Fruit fly (Drosophila melanogaster): ENCODE measurements around the gene Myo61F.

Gene Myo61F

DNA sequence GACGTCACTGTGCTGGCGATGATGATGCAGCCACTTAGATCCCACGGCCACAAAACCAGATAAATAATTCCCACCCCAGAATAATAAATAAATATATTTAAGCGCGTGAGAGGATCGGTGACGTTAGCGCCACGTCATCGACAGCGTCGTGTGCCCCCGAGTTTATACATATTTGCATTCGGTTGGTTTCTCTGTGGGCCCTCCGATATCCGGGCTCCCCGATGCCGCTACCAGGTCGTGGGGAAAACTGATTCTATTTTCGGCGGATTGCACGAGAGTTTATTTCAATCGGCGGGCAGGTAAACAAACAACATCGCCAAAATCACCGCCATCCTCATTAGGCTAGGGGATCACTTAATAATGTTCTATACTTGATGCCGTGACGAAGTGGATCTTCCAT, 35.9 kb downstream of the Myo61F start:
- no peak for TF ChIP-seq prd (optimal IDR thresholded peaks at IDR 0.05)
- no peak for TF ChIP-seq prd (GFP tag; IDR thresholded peaks at IDR 0.05)
- TF ChIP-seq CG12236 (GFP tag; optimal IDR thresholded peaks at IDR 0.05), result no peak
- TF ChIP-seq CG5180 (GFP tag; optimal IDR thresholded peaks at IDR 0.05), result no peak
- no peak for TF ChIP-seq kah (GFP tag; optimal IDR thresholded peaks at IDR 0.05)
- peak; percentile 84 for TF ChIP-seq CG12769 (tag; optimal IDR thresholded peaks at IDR 0.05)
- TF ChIP-seq Ptx1 (GFP tag; IDR thresholded peaks at IDR 0.05), result no peak
- no peak for TF ChIP-seq gcm2 (GFP tag; optimal IDR thresholded peaks at IDR 0.05)
- TF ChIP-seq Kr (GFP tag; optimal IDR thresholded peaks at IDR 0.05), result no peak
- peak; percentile 37 for TF ChIP-seq Med (GFP tag)
- TF ChIP-seq dan (GFP tag; IDR thresholded peaks at IDR 0.05), result no peak
- TF ChIP-seq chinmo (GFP tag; IDR thresholded peaks at IDR 0.05; ENCODE audit: partially characterized antibody), result 0 out of 4 replicates have a peak, but pooled peaks have one; percentile 63
- TF ChIP-seq Deaf1 (tag; optimal IDR thresholded peaks at IDR 0.05), result peak; percentile 54
- no peak for TF ChIP-seq pum (GFP tag; optimal IDR thresholded peaks at IDR 0.05)
- 0 out of 3 replicates have a peak, but pooled peaks have one; percentile 54 for TF ChIP-seq so (GFP tag; IDR thresholded peaks at IDR 0.05)
- TF ChIP-seq Dip3 (GFP tag; optimal IDR thresholded peaks at IDR 0.05), result no peak
- no peak for TF ChIP-seq zf30C (GFP tag; optimal IDR thresholded peaks at IDR 0.05)
- TF ChIP-seq sna (GFP tag; IDR thresholded peaks at IDR 0.05; ENCODE audit: partially characterized antibody), result no peak
- TF ChIP-seq CG11695 (GFP tag; IDR thresholded peaks at IDR 0.05), result no peak
- TF ChIP-seq CG6175 (GFP tag; IDR thresholded peaks at IDR 0.05), result no peak
- peak; percentile 8 for TF ChIP-seq CG10543 (GFP tag; optimal IDR thresholded peaks at IDR 0.05)
- TF ChIP-seq lab (GFP tag; optimal IDR thresholded peaks at IDR 0.05), result no peak
- TF ChIP-seq BEAF-32 (GFP tag; optimal IDR thresholded peaks at IDR 0.05), result no peak
- no peak for TF ChIP-seq CG4360 (GFP tag; IDR thresholded peaks at IDR 0.05)
- no peak for TF ChIP-seq CG7963 (GFP tag; IDR thresholded peaks at IDR 0.05; ENCODE audit: partially characterized antibody)
- no peak for TF ChIP-seq lov (optimal IDR thresholded peaks at IDR 0.05)
- no peak for TF ChIP-seq lov (GFP tag; IDR thresholded peaks at IDR 0.05)
- no peak for TF ChIP-seq ap (GFP tag; IDR thresholded peaks at IDR 0.05)
- no peak for TF ChIP-seq ewg (GFP tag; optimal IDR thresholded peaks at IDR 0.05)
- no peak for TF ChIP-seq Bgb (GFP tag; IDR thresholded peaks at IDR 0.05; ENCODE audit: partially characterized antibody)
- no peak for TF ChIP-seq h (optimal IDR thresholded peaks at IDR 0.05)
- no peak for TF ChIP-seq Oli (tag; optimal IDR thresholded peaks at IDR 0.05)
- no peak for TF ChIP-seq CG16863 (GFP tag; optimal IDR thresholded peaks at IDR 0.05)
- TF ChIP-seq ash1 (GFP tag; optimal IDR thresholded peaks at IDR 0.05), result no peak
- no peak for TF ChIP-seq Six4 (GFP tag; optimal IDR thresholded peaks at IDR 0.05)
- TF ChIP-seq CG15514 (GFP tag; optimal IDR thresholded peaks at IDR 0.05), result no peak
- no peak for TF ChIP-seq kay (GFP tag; optimal IDR thresholded peaks at IDR 0.05)
- no peak for TF ChIP-seq repo (GFP tag; optimal IDR thresholded peaks at IDR 0.05)
- TF ChIP-seq Hand (GFP tag; optimal IDR thresholded peaks at IDR 0.05), result no peak
- no peak for TF ChIP-seq Fer3 (tag; optimal IDR thresholded peaks at IDR 0.05)
- TF ChIP-seq CG16779 (GFP tag; IDR thresholded peaks at IDR 0.05), result no peak
- TF ChIP-seq Ets65A (GFP tag), result no peak
- no peak for TF ChIP-seq Sin3A (optimal IDR thresholded peaks at IDR 0.05)
- no peak for TF ChIP-seq gt (GFP tag; IDR thresholded peaks at IDR 0.05)

- TF ChIP-seq CG4404 (GFP tag; IDR thresholded peaks at IDR 0.05) (peak; percentile 79), CG15696 (tag; optimal IDR thresholded peaks at IDR 0.05) (peak; percentile 63), CG8765 (GFP tag; IDR thresholded peaks at IDR 0.05) (peak; percentile 59; the same call in 1 of the 2 replicates), CG17328 (GFP tag; IDR thresholded peaks at IDR 0.05) (peak; percentile 44; the same call in 1 of the 2 replicates), Ptx1 (GFP tag; IDR thresholded peaks at IDR 0.05) (0 out of 2 replicates have a peak, but pooled peaks have one; percentile 9), lola (GFP tag; optimal IDR thresholded peaks at IDR 0.05) (peak in 1 of 3 experiments; percentile 16), ind (GFP tag; optimal IDR thresholded peaks at IDR 0.05) (no peak), toy (GFP tag; IDR thresholded peaks at IDR 0.05) (no peak), sens (GFP tag) (peak; percentile 74), ssp (GFP tag; IDR thresholded peaks at IDR 0.05) (peak; percentile 7; the same call in 1 of the 2 replicates), hth (optimal IDR thresholded peaks at IDR 0.05) (no peak), zf30C (GFP tag; optimal IDR thresholded peaks at IDR 0.05) (peak; percentile 67), ac (GFP tag; optimal IDR thresholded peaks at IDR 0.05) (peak; percentile 62)
These were observed 40.1 kb downstream of the Myo61F start for dm6 chr3L:1358338-1358737.

All from whole organism, embryonic.